Worm (Caenorhabditis elegans) whole organism, L1 larva: ENCODE results near the gene ksr-1.

Experiments used
- hpl-2 ChIP-seq: fragments of 150-350 bp; optimal IDR thresholded peaks from 2 replicates; lab custom pipeline; 2014; ENCODE audit warnings: missing biosample characterization, missing genetic modification reagents, missing genetic modification characterization
- irx-1 ChIP-seq: sonication (generic microtip); optimal IDR thresholded peaks from 2 replicates; lab custom pipeline; 2016; ENCODE audit warnings: missing genetic modification characterization, missing compliant biosample characterization
- lin-35 ChIP-seq, 2 experiments: fragments of 150-350 bp; optimal IDR thresholded peaks; 2 replicates each; lab custom pipeline; 2014; ENCODE audit warnings: missing biosample characterization in 2 of 2, missing genetic modification characterization in 2 of 2, missing genetic modification reagents in 2 of 2
- lin-39 ChIP-seq: fragments of 150-350 bp; optimal IDR thresholded peaks from 2 replicates; lab custom pipeline; 2014; ENCODE audit warnings: missing biosample characterization, missing genetic modification reagents, missing genetic modification characterization
- lsy-2 ChIP-seq, 2 experiments: fragments of 150-350 bp; optimal IDR thresholded peaks; 2 replicates each; lab custom pipeline; 2014; ENCODE audit warnings: missing biosample characterization in 2 of 2, missing genetic modification characterization in 2 of 2
- mdl-1 ChIP-seq, 2 experiments: fragments of 150-350 bp; optimal IDR thresholded peaks; 2 replicates each; lab custom pipeline; 2014 to 2017; ENCODE audit warnings: missing biosample characterization in 2 of 2, missing genetic modification characterization in 2 of 2, inconsistent platforms in 1 of 2
- nhr-28 ChIP-seq: fragments of 150-350 bp; optimal IDR thresholded peaks from 2 replicates; lab custom pipeline; 2014; ENCODE audit warnings: missing biosample characterization, missing genetic modification characterization
- pag-3 ChIP-seq: sonication (generic microtip); optimal IDR thresholded peaks from 2 replicates; lab custom pipeline; 2017; ENCODE audit warnings: missing genetic modification characterization, mild to moderate bottlenecking, missing compliant biosample characterization, antibody characterized with exemption, borderline replicate concordance; ENCODE audit not compliant: insufficient read depth
- skn-1 ChIP-seq: fragments of 150-350 bp; optimal IDR thresholded peaks from 2 replicates; lab custom pipeline; 2014; ENCODE audit warnings: missing biosample characterization, missing genetic modification characterization
- snu-23 ChIP-seq: sonication (generic microtip); optimal IDR thresholded peaks from 2 replicates; lab custom pipeline; 2016; ENCODE audit warnings: missing genetic modification characterization, missing compliant biosample characterization
- sptf-1 ChIP-seq: fragments of 150-350 bp; optimal IDR thresholded peaks from 2 replicates; lab custom pipeline; 2014; ENCODE audit warnings: missing biosample characterization, missing genetic modification characterization
- unc-62 ChIP-seq: fragments of 150-350 bp; optimal IDR thresholded peaks from 2 replicates; lab custom pipeline; 2014; ENCODE audit warnings: missing biosample characterization, missing genetic modification reagents, missing genetic modification characterization
- zag-1 ChIP-seq: fragments of 150-350 bp; optimal IDR thresholded peaks from 2 replicates; lab custom pipeline; 2014; ENCODE audit warnings: missing biosample characterization, missing genetic modification characterization

- TF ChIP-seq lin-39 (tag; lab: Kevin White, UChicago) (no peak), sptf-1 (tag; lab: Kevin White, UChicago) (no peak), skn-1 (peak; percentile 7), mdl-1 (tag; optimal IDR thresholded peaks at IDR 0.05; lab: Kevin White, UChicago) (peak in 1 of 2 experiments; percentile 30), pag-3 (tag; lab: Kevin White, UChicago) (no peak), snu-23 (GFP tag; lab: Kevin White, UChicago) (peak; percentile 61), irx-1 (tag; lab: Kevin White, UChicago) (no peak), lsy-2 (tag; optimal IDR thresholded peaks at IDR 0.05; lab: Kevin White, UChicago) (peak in 1 of 2 experiments; percentile 42), zag-1 (tag; lab: Kevin White, UChicago) (no peak), lin-35 (GFP tag; optimal IDR thresholded peaks at IDR 0.05; lab: Kevin White, UChicago) (peak; percentile 4 to 5), unc-62 (GFP tag; lab: Kevin White, UChicago) (no peak), nhr-28 (tag; lab: Kevin White, UChicago) (no peak), hpl-2 (GFP tag; lab: Kevin White, UChicago) (no peak)
These were observed 22.7 kb upstream of the ksr-1 start, which contains the start of gene M60.6 for ce11 chrX:8252293-8252692.
